Fruit fly (Drosophila melanogaster): ENCODE data around the gene Sas-6.

dm6 chr3R:30013909-30014308 is 18.8 kb downstream of the Sas-6 start:
- TF ChIP-seq CG14711 (tag; optimal IDR thresholded peaks at IDR 0.05), result no peak
- no peak for TF ChIP-seq CG33017 (tag; optimal IDR thresholded peaks at IDR 0.05)

Measured in whole organism, adult.